Worm (Caenorhabditis elegans) whole organism, mixed stage, embryonic: Measurements from ENCODE around the gene arrd-15.

ENCODE experiments used
- bed-3 ChIP-seq: fragments of 200-800 bp; sonication (Bioruptor generic); optimal IDR thresholded peaks from 3 replicates; lab custom pipeline; 2018; ENCODE audit warnings: mild to moderate bottlenecking, missing genetic modification characterization, moderate library complexity, missing compliant biosample characterization
- blmp-1 ChIP-seq: fragments of 150-350 bp; optimal IDR thresholded peaks from 2 replicates; lab custom pipeline; 2014; ENCODE audit warnings: missing biosample characterization, missing genetic modification characterization
- ceh-39 ChIP-seq: fragments of 150-350 bp; optimal IDR thresholded peaks from 2 replicates; lab custom pipeline; 2014; ENCODE audit warnings: missing biosample characterization, missing genetic modification characterization
- ceh-43 ChIP-seq: fragments of 200-800 bp; sonication (Bioruptor generic); optimal IDR thresholded peaks from 2 replicates; lab custom pipeline; 2018; ENCODE audit warnings: mild to moderate bottlenecking, missing genetic modification characterization, moderate library complexity, missing compliant biosample characterization
- ceh-83 ChIP-seq: fragments of 200-800 bp; sonication (Bioruptor generic); optimal IDR thresholded peaks from 2 replicates; lab custom pipeline; 2018; ENCODE audit warnings: mild to moderate bottlenecking, missing genetic modification characterization, missing compliant biosample characterization
- ces-1 ChIP-seq: fragments of 150-350 bp; optimal IDR thresholded peaks from 2 replicates; lab custom pipeline; 2014; ENCODE audit warnings: missing biosample characterization, missing genetic modification reagents, missing genetic modification characterization
- drap-1 ChIP-seq: fragments of 200-800 bp; sonication (Bioruptor generic); optimal IDR thresholded peaks from 3 replicates; lab custom pipeline; 2018; ENCODE audit warnings: mild to moderate bottlenecking, missing genetic modification characterization, missing compliant biosample characterization
- elt-1 ChIP-seq: sonication (generic microtip); optimal IDR thresholded peaks from 2 replicates; lab custom pipeline; 2017; ENCODE audit warnings: missing genetic modification characterization, mild to moderate bottlenecking, missing compliant biosample characterization, antibody characterized with exemption, moderate library complexity, borderline replicate concordance; ENCODE audit not compliant: insufficient read depth
- elt-3 ChIP-seq: fragments of 150-350 bp; optimal IDR thresholded peaks from 2 replicates; lab custom pipeline; 2014; ENCODE audit warnings: missing biosample characterization, missing genetic modification characterization
- flh-1 ChIP-seq: fragments of 200-800 bp; sonication (Bioruptor generic); optimal IDR thresholded peaks from 2 replicates; lab custom pipeline; 2018; ENCODE audit warnings: mild to moderate bottlenecking, missing genetic modification characterization, moderate library complexity, missing compliant biosample characterization
- ham-2 ChIP-seq: fragments of 200-800 bp; sonication (Bioruptor generic); optimal IDR thresholded peaks from 2 replicates; lab custom pipeline; 2018; ENCODE audit warnings: mild to moderate bottlenecking, missing genetic modification characterization, missing compliant biosample characterization
- hlh-1 ChIP-seq: fragments of 150-350 bp; optimal IDR thresholded peaks from 2 replicates; lab custom pipeline; 2014; ENCODE audit warnings: missing biosample characterization, missing genetic modification reagents, missing genetic modification characterization
- lin-32 ChIP-seq: fragments of 200-800 bp; sonication (Bioruptor generic); optimal IDR thresholded peaks from 2 replicates; lab custom pipeline; 2018; ENCODE audit warnings: mild to moderate bottlenecking, missing genetic modification characterization, missing compliant biosample characterization
- lsy-2 ChIP-seq: fragments of 150-350 bp; optimal IDR thresholded peaks from 2 replicates; lab custom pipeline; 2014; ENCODE audit warnings: missing biosample characterization, missing genetic modification characterization
- mab-5 ChIP-seq: fragments of 150-350 bp; optimal IDR thresholded peaks from 2 replicates; lab custom pipeline; 2014; ENCODE audit warnings: missing biosample characterization, missing genetic modification characterization
- mep-1 ChIP-seq: fragments of 150-350 bp; optimal IDR thresholded peaks from 2 replicates; lab custom pipeline; 2017; ENCODE audit warnings: missing biosample characterization, missing genetic modification reagents, missing genetic modification characterization, inconsistent platforms
- mls-2 ChIP-seq: sonication (generic microtip); optimal IDR thresholded peaks from 2 replicates; lab custom pipeline; 2016; ENCODE audit warnings: mild to moderate bottlenecking, missing genetic modification characterization, moderate library complexity, missing compliant biosample characterization
- nhr-12 ChIP-seq: fragments of 150-350 bp; optimal IDR thresholded peaks from 2 replicates; lab custom pipeline; 2014; ENCODE audit warnings: missing biosample characterization, missing genetic modification characterization
- nhr-237 ChIP-seq: fragments of 150-350 bp; optimal IDR thresholded peaks from 2 replicates; lab custom pipeline; 2014; ENCODE audit warnings: missing biosample characterization, missing genetic modification characterization
- nhr-76 ChIP-seq: sonication (generic microtip); optimal IDR thresholded peaks from 2 replicates; lab custom pipeline; 2017; ENCODE audit warnings: missing biosample characterization, missing genetic modification characterization
- pha-4 ChIP-seq: fragments of 150-350 bp; optimal IDR thresholded peaks from 2 replicates; lab custom pipeline; 2018; ENCODE audit warnings: missing biosample characterization, missing genetic modification reagents, missing genetic modification characterization
- sem-2 ChIP-seq: fragments of 200-800 bp; sonication (Bioruptor generic); optimal IDR thresholded peaks from 2 replicates; lab custom pipeline; 2018; ENCODE audit warnings: mild to moderate bottlenecking, missing genetic modification characterization, missing compliant biosample characterization
- sptf-1 ChIP-seq: sonication (generic microtip); optimal IDR thresholded peaks from 2 replicates; lab custom pipeline; 2017; ENCODE audit warnings: mild to moderate bottlenecking, missing genetic modification characterization, moderate library complexity, missing compliant biosample characterization
- tbx-8 ChIP-seq: fragments of 200-800 bp; sonication (Bioruptor generic); optimal IDR thresholded peaks from 2 replicates; lab custom pipeline; 2018; ENCODE audit warnings: mild to moderate bottlenecking, missing genetic modification characterization, moderate library complexity, missing compliant biosample characterization
- unc-120 ChIP-seq: sonication (generic microtip); optimal IDR thresholded peaks from 2 replicates; lab custom pipeline; 2017; ENCODE audit warnings: missing genetic modification characterization, missing compliant biosample characterization; ENCODE audit not compliant: poor library complexity, severe bottlenecking
- unc-39 ChIP-seq: fragments of 150-350 bp; optimal IDR thresholded peaks from 2 replicates; lab custom pipeline; 2014; ENCODE audit warnings: missing biosample characterization, missing genetic modification characterization
- unc-62 ChIP-seq: fragments of 150-350 bp; optimal IDR thresholded peaks from 2 replicates; lab custom pipeline; 2014; ENCODE audit warnings: missing biosample characterization, missing genetic modification reagents, missing genetic modification characterization
- zip-8 ChIP-seq: fragments of 150-350 bp; optimal IDR thresholded peaks from 2 replicates; lab custom pipeline; 2014; ENCODE audit warnings: missing biosample characterization, missing genetic modification characterization
- ztf-11 ChIP-seq: fragments of 150-350 bp; optimal IDR thresholded peaks from 2 replicates; lab custom pipeline; 2014; ENCODE audit warnings: missing biosample characterization, missing genetic modification characterization

arrd-15 gene

DNA sequence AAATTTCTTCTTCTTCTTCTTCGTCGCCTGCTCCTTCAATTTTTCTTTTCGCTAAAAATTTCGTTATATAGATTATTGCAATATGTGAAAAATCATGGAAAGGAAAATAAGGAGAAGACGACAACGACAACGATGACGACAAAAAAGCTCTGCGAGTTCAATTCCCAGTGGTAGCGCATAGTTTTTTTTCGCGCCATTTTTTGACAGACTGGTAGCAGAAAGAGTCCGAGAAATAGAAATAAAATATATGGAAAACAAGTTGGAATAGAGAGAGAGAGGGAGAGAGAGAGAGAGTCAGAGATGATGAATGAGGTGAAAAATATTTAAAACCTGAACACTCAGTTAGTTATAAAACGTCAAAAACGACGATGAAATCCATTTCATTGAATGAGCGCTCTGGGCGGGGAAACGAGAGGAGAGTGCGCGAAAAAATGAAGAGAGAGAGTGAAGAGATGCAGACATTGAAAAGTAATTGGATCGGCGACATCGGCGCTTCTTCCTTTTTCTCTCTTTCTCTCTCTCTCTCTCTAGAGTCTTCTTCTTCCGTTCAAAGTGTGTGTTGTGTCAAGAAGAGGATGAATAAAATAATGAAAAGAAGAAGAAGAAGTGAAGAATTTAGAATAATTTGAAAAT, 52.1 kb downstream of the arrd-15 start, which contains the start of gene pde-2:
TSS of gene pde-2 (minus strand) at position 51 of the 633 bp plus-strand sequence.
- TF ChIP-seq mls-2 (no peak), ces-1 (GFP tag; lab: Kevin White, UChicago) (peak; percentile 97), ham-2 (no peak), nhr-12 (tag; lab: Kevin White, UChicago) (no peak), lsy-2 (peak; percentile 29), mab-5 (tag; lab: Kevin White, UChicago) (no peak), tbx-8 (GFP tag; lab: Kevin White, UChicago) (no peak), ceh-39 (no peak)

ce11 chrIII:8983135-8983534, 53.3 kb downstream of the arrd-15 start:
- TF ChIP-seq ceh-39 = no peak
- TF ChIP-seq sem-2 (GFP tag; lab: Kevin White, UChicago) = no peak
- TF ChIP-seq mep-1 (tag; lab: Kevin White, UChicago) = no peak
- no peak for TF ChIP-seq mls-2
- TF ChIP-seq bed-3 = no peak
- no peak for TF ChIP-seq ces-1 (GFP tag; lab: Kevin White, UChicago)

DNA sequence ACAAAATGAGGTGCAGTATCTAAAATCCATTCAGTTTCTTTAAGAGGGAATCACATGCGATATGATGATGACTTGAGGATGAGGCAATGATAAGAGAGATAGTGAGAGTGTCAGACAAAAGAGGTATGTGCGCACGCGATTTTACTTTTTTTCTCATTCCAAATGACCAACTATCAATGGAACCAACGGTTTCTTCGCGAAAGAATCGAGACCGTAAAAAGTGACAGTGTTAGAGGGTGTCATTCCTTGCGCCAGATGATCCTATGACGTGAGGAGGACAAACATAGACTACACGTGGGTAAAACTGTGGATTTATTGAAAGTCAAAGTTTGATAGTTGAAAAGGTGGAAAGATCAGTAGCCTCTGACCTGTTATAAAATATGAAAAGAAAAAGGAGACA, 54.0 kb downstream of the arrd-15 start:
- no peak for TF ChIP-seq mep-1 (tag; lab: Kevin White, UChicago)
- no peak for TF ChIP-seq nhr-76 (tag; lab: Kevin White, UChicago)
- TF ChIP-seq ceh-39 = no peak
- no peak for TF ChIP-seq unc-62 (GFP tag; lab: Kevin White, UChicago)
- no peak for TF ChIP-seq ztf-11 (tag; lab: Kevin White, UChicago)
- no peak for TF ChIP-seq bed-3
- no peak for TF ChIP-seq zip-8 (tag; lab: Kevin White, UChicago)
- TF ChIP-seq lin-32 (GFP tag; lab: Kevin White, UChicago) = no peak
- no peak for TF ChIP-seq ceh-83
- TF ChIP-seq pha-4 (tag; lab: Kevin White, UChicago) = no peak
- TF ChIP-seq unc-120 (tag; lab: Kevin White, UChicago) = no peak
- no peak for TF ChIP-seq hlh-1 (tag; lab: Kevin White, UChicago)
- no peak for TF ChIP-seq mls-2
- TF ChIP-seq elt-3 (tag; lab: Kevin White, UChicago) = no peak
- no peak for TF ChIP-seq drap-1
- TF ChIP-seq blmp-1 (tag; lab: Kevin White, UChicago) = no peak
- no peak for TF ChIP-seq elt-1 (tag; lab: Kevin White, UChicago)
- no peak for TF ChIP-seq flh-1 (GFP tag; lab: Kevin White, UChicago)
- TF ChIP-seq ces-1 (GFP tag; lab: Kevin White, UChicago) = no peak
- TF ChIP-seq lsy-2 = no peak

DNA sequence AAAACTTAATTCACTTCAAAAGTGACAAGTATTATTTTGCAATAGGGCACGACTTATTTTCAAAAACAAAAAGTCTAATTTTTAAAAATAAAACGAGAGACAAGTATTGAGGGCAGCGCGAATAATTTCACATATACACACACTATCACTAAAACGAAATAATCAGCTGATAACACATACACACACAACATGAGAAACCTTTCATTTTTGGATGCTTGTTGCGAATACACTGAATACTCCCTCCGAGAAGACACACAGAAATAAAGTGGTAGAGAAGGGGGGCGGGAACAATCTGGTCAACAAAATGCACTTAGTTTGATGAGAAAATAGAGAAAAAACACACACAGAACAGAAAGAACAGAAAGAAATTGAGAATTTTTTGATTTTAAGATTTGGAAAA, 54.6 kb downstream of the arrd-15 start:
- TF ChIP-seq ztf-11 (tag; lab: Kevin White, UChicago) (no peak), sem-2 (GFP tag; lab: Kevin White, UChicago) (no peak), bed-3 (no peak), ceh-39 (no peak), nhr-12 (tag; lab: Kevin White, UChicago) (no peak)

DNA sequence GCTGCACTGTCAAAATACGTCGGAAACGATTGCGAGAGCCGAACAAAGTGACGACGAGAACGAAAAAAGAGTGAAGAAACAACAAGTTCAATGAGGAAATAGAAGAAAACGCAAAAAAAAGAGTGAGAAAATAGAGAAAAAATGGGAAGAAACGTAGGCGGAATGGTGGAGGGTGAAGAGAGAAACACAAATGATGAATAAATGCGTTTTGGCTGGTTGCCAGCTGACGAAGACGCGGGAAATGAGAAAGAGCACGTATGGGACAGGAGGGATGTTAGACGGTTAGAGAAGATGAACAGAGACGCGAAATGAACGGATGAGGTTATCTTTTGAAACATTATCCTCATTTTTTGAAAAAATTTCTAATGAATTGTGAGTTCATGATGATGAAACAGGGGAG, 55.1 kb downstream of the arrd-15 start:
- TF ChIP-seq unc-62 (GFP tag; lab: Kevin White, UChicago) (peak; percentile 79), unc-39 (tag; lab: Kevin White, UChicago) (no peak), blmp-1 (tag; lab: Kevin White, UChicago) (no peak), mls-2 (peak; percentile 9), zip-8 (tag; lab: Kevin White, UChicago) (no peak), mep-1 (tag; lab: Kevin White, UChicago) (peak; percentile 1), ces-1 (GFP tag; lab: Kevin White, UChicago) (peak; percentile 86), unc-120 (tag; lab: Kevin White, UChicago) (peak; percentile 56), sptf-1 (tag; lab: Kevin White, UChicago) (no peak), hlh-1 (tag; lab: Kevin White, UChicago) (peak; percentile 93), elt-3 (tag; lab: Kevin White, UChicago) (no peak), ceh-43 (GFP tag; lab: Kevin White, UChicago) (no peak), drap-1 (no peak), nhr-237 (peak; percentile 6), lin-32 (GFP tag; lab: Kevin White, UChicago) (peak; percentile 27), nhr-12 (tag; lab: Kevin White, UChicago) (no peak)
